Worm (Caenorhabditis elegans) whole organism, late embryonic: ENCODE measurements around the gene cyp-14A2.

ENCODE experiments used
- C08G9.2 ChIP-seq: sonication (generic microtip); optimal IDR thresholded peaks from 2 replicates; lab custom pipeline; 2016; ENCODE audit warnings: mild to moderate bottlenecking, missing genetic modification characterization, moderate library complexity, missing compliant biosample characterization
- K02D7.2 ChIP-seq: sonication (generic microtip); optimal IDR thresholded peaks from 2 replicates; lab custom pipeline; 2017; ENCODE audit warnings: mild to moderate bottlenecking, missing genetic modification characterization, missing compliant biosample characterization
- che-1 ChIP-seq: sonication (generic microtip); optimal IDR thresholded peaks from 2 replicates; lab custom pipeline; 2016; ENCODE audit warnings: mild to moderate bottlenecking, missing genetic modification characterization, missing compliant biosample characterization
- elt-4 ChIP-seq: sonication (generic microtip); optimal IDR thresholded peaks from 2 replicates; lab custom pipeline; 2016; ENCODE audit warnings: missing genetic modification characterization, missing compliant biosample characterization
- eyg-1 ChIP-seq: sonication (generic microtip); optimal IDR thresholded peaks from 2 replicates; lab custom pipeline; 2016; ENCODE audit warnings: missing genotype, missing genetic modification characterization, missing compliant biosample characterization
- fkh-6 ChIP-seq: sonication (generic microtip); optimal IDR thresholded peaks from 2 replicates; lab custom pipeline; 2016; ENCODE audit warnings: missing genetic modification characterization, missing compliant biosample characterization
- madf-2 ChIP-seq: sonication (generic microtip); optimal IDR thresholded peaks from 2 replicates; lab custom pipeline; 2017; ENCODE audit warnings: missing genetic modification characterization, missing compliant biosample characterization
- nhr-11 ChIP-seq: fragments of 150-350 bp; optimal IDR thresholded peaks from 2 replicates; lab custom pipeline; 2014; ENCODE audit warnings: missing biosample characterization, missing genetic modification characterization
- pqm-1 ChIP-seq: sonication (generic microtip); optimal IDR thresholded peaks from 2 replicates; lab custom pipeline; 2016; ENCODE audit warnings: missing genetic modification characterization, missing compliant biosample characterization
- sox-2 ChIP-seq: fragments of 200-800 bp; sonication (Bioruptor generic); IDR thresholded peaks from 2 replicates; pipeline ENCODE4 v1.3.6; 2022; ENCODE audit warnings: missing genetic modification reagents, missing genetic modification characterization, missing compliant biosample characterization
- unc-3 ChIP-seq, 2 experiments: fragments of 200-800 bp in 1 of 2; sonication (Bioruptor generic) in 1 of 2; sonication (generic microtip) in 1 of 2; conservative IDR thresholded peaks in 1 of 2; optimal IDR thresholded peaks in 1 of 2; 2 replicates each; pipeline versions ENCODE4 v1.3.6 to Lab custom; 2016 to 2022; ENCODE audit warnings: missing compliant biosample characterization in 2 of 2, missing genetic modification characterization in 2 of 2, missing genetic modification reagents in 1 of 2

DNA sequence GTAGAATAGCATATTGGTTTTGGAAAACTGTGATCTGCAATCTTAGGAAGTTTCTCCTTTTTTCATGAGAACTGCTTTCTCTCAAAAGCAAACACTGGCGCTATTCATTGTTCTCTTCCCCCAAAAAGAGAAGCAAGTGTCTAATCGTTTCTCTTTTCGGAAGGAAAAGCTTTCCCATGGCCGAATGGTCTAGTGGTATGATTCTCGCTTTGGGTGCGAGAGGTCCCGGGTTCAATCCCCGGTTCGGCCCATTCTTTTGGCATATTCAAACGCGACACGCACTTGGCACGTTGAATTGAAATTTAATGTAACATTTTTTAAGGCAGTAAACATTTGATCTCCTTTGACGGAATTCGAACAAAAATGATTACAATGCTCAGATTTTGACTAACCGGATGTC is 38.4 kb upstream of the cyp-14A2 start:
- TF ChIP-seq madf-2 (tag; lab: Kevin White, UChicago) (no peak), elt-4 (no peak), K02D7.2 (no peak), pqm-1 (tag; lab: Kevin White, UChicago) (no peak), nhr-11 (no peak), C08G9.2 (tag; lab: Kevin White, UChicago) (no peak), eyg-1 (tag; lab: Kevin White, UChicago) (no peak), unc-3 (GFP tag; conservative IDR thresholded peaks at IDR 0.05; lab: Robert Waterston, UW) (no peak), unc-3 (tag; optimal IDR thresholded peaks at IDR 0.05; lab: Kevin White, UChicago) (no peak), fkh-6 (no peak), che-1 (tag; lab: Kevin White, UChicago) (no peak), sox-2 (GFP tag; lab: Robert Waterston, UW) (no peak)
